Worm (Caenorhabditis elegans) whole organism, early embryonic: Measurements from ENCODE around the gene C08H9.18.

Experiments
- B0310.2 ChIP-seq: sonication (generic microtip); optimal IDR thresholded peaks from 2 replicates; lab custom pipeline; 2016; ENCODE audit warnings: mild to moderate bottlenecking, missing genetic modification characterization, missing compliant biosample characterization
- F13C5.2 ChIP-seq: sonication (generic microtip); optimal IDR thresholded peaks from 2 replicates; lab custom pipeline; 2017; ENCODE audit warnings: mild to moderate bottlenecking, missing genetic modification characterization, inconsistent platforms, missing compliant biosample characterization
- aly-1 ChIP-seq: sonication (generic microtip); optimal IDR thresholded peaks from 2 replicates; lab custom pipeline; 2016; ENCODE audit warnings: missing genetic modification characterization, missing compliant biosample characterization
- ama-1 ChIP-seq: fragments of 150-350 bp; optimal IDR thresholded peaks from 2 replicates; lab custom pipeline; 2014
- ceh-13 ChIP-seq: fragments of 200-800 bp; sonication (Bioruptor generic); optimal IDR thresholded peaks from 2 replicates; lab custom pipeline; 2018; ENCODE audit warnings: mild to moderate bottlenecking, missing genetic modification characterization, missing compliant biosample characterization
- ceh-36 ChIP-seq: sonication (generic microtip); optimal IDR thresholded peaks from 2 replicates; lab custom pipeline; 2016; ENCODE audit warnings: missing genetic modification characterization, inconsistent platforms, missing compliant biosample characterization
- ets-7 ChIP-seq: sonication (generic microtip); optimal IDR thresholded peaks from 2 replicates; lab custom pipeline; 2016; ENCODE audit warnings: missing genotype, missing genetic modification characterization, missing compliant biosample characterization
- flt-1 ChIP-seq: fragments of 200-800 bp; sonication (Bioruptor generic); IDR thresholded peaks from 2 replicates; pipeline ENCODE4 v1.3.6; 2022; ENCODE audit warnings: missing genetic modification characterization, missing compliant biosample characterization
- hmbx-1 ChIP-seq: sonication (generic microtip); optimal IDR thresholded peaks from 2 replicates; lab custom pipeline; 2016; ENCODE audit warnings: mild to moderate bottlenecking, missing genetic modification characterization, missing compliant biosample characterization
- hmg-4 ChIP-seq: fragments of 200-800 bp; sonication (Bioruptor generic); optimal IDR thresholded peaks from 2 replicates; lab custom pipeline; 2018; ENCODE audit warnings: mild to moderate bottlenecking, missing genetic modification characterization, missing compliant biosample characterization
- hnd-1 ChIP-seq: sonication (generic microtip); optimal IDR thresholded peaks from 2 replicates; lab custom pipeline; 2016; ENCODE audit warnings: missing genetic modification characterization, missing compliant biosample characterization
- pes-1 ChIP-seq: fragments of 200-800 bp; sonication (Bioruptor generic); IDR thresholded peaks from 2 replicates; pipeline ENCODE4 v1.3.6; 2022; ENCODE audit warnings: missing genetic modification reagents, missing genetic modification characterization, missing compliant biosample characterization
- scrt-1 ChIP-seq: fragments of 200-800 bp; sonication (Bioruptor generic); IDR thresholded peaks from 2 replicates; pipeline ENCODE4 v1.3.6; 2022; ENCODE audit warnings: missing genetic modification characterization, missing compliant biosample characterization
- sea-1 ChIP-seq: fragments of 200-800 bp; sonication (Bioruptor generic); conservative IDR thresholded peaks from 2 replicates; pipeline ENCODE4 v1.3.6; 2022; ENCODE audit warnings: missing genetic modification characterization, missing compliant biosample characterization
- tbx-11 ChIP-seq: fragments of 200-800 bp; sonication (Bioruptor generic); IDR thresholded peaks from 2 replicates; pipeline ENCODE4 v1.3.6; 2022; ENCODE audit warnings: missing genetic modification characterization, missing compliant biosample characterization
- tbx-37 ChIP-seq: fragments of 200-800 bp; sonication (Bioruptor generic); conservative IDR thresholded peaks from 2 replicates; pipeline ENCODE4 v1.3.6; 2022; ENCODE audit warnings: missing genetic modification reagents, missing genetic modification characterization, missing compliant biosample characterization
- tra-4 ChIP-seq: sonication (generic microtip); optimal IDR thresholded peaks from 2 replicates; lab custom pipeline; 2017; ENCODE audit warnings: missing genetic modification characterization, missing compliant biosample characterization

C08H9.18 gene

ce11 chrII:9862147-9862546 lies at the start of gene C08H9.18:
TSS of gene C08H9.18 (minus strand) at chrII:9862247.
- TF ChIP-seq ceh-13 (GFP tag; lab: Kevin White, UChicago) (no peak), ceh-36 (tag; lab: Kevin White, UChicago) (no peak)

- TF ChIP-seq tra-4, result no peak
- TF ChIP-seq sea-1 (GFP tag; lab: Robert Waterston, UW), result no peak
- TF ChIP-seq hmbx-1 (tag; lab: Kevin White, UChicago), result no peak
- TF ChIP-seq tbx-11, result no peak
- TF ChIP-seq ceh-36 (tag; lab: Kevin White, UChicago), result no peak
- TF ChIP-seq ceh-13 (GFP tag; lab: Kevin White, UChicago), result no peak
- TF ChIP-seq F13C5.2 (tag; lab: Kevin White, UChicago), result no peak
- TF ChIP-seq hmg-4 (GFP tag; lab: Kevin White, UChicago), result no peak
- no peak for TF ChIP-seq pes-1 (GFP tag; lab: Robert Waterston, UW)
- no peak for TF ChIP-seq tbx-37
- no peak for TF ChIP-seq scrt-1 (GFP tag; lab: Robert Waterston, UW)
- no peak for TF ChIP-seq flt-1
Measured at ce11 chrII:9904459-9904858, 42.4 kb upstream of the C08H9.18 start.

- no peak for TF ChIP-seq ceh-13 (GFP tag; lab: Kevin White, UChicago)
- no peak for TF ChIP-seq ets-7
- no peak for TF ChIP-seq hnd-1 (tag; lab: Kevin White, UChicago)
- TF ChIP-seq F13C5.2 (tag; lab: Kevin White, UChicago), result no peak
- TF ChIP-seq sea-1 (GFP tag; lab: Robert Waterston, UW), result no peak
- TF ChIP-seq ama-1, result no peak
- no peak for TF ChIP-seq B0310.2 (tag; lab: Kevin White, UChicago)
- no peak for TF ChIP-seq ceh-36 (tag; lab: Kevin White, UChicago)
- TF ChIP-seq tbx-37, result no peak
- TF ChIP-seq tbx-11, result no peak
- no peak for TF ChIP-seq aly-1 (tag; lab: Kevin White, UChicago)
- TF ChIP-seq hmg-4 (GFP tag; lab: Kevin White, UChicago), result no peak
- no peak for TF ChIP-seq pes-1 (GFP tag; lab: Robert Waterston, UW)
- TF ChIP-seq tra-4, result no peak
- no peak for TF ChIP-seq flt-1
- no peak for TF ChIP-seq scrt-1 (GFP tag; lab: Robert Waterston, UW)
- TF ChIP-seq hmbx-1 (tag; lab: Kevin White, UChicago), result no peak
Measured at ce11 chrII:9900276-9900675, 38.2 kb upstream of the C08H9.18 start, which contains the start of gene unc-4. TSS of gene unc-4 (minus strand) at chrII:9900376.

ce11 chrII:9898744-9899143 lies 36.7 kb upstream of the C08H9.18 start:
- TF ChIP-seq tbx-37, result no peak
- no peak for TF ChIP-seq sea-1 (GFP tag; lab: Robert Waterston, UW)
- no peak for TF ChIP-seq scrt-1 (GFP tag; lab: Robert Waterston, UW)

- TF ChIP-seq pes-1 (GFP tag; lab: Robert Waterston, UW) (no peak), hmg-4 (GFP tag; lab: Kevin White, UChicago) (no peak), sea-1 (GFP tag; lab: Robert Waterston, UW) (no peak), scrt-1 (GFP tag; lab: Robert Waterston, UW) (no peak), ceh-36 (tag; lab: Kevin White, UChicago) (no peak), F13C5.2 (tag; lab: Kevin White, UChicago) (no peak), ama-1 (no peak), tra-4 (no peak), hmbx-1 (tag; lab: Kevin White, UChicago) (no peak), hnd-1 (tag; lab: Kevin White, UChicago) (no peak), tbx-37 (no peak)
Measured at ce11 chrII:9895173-9895572, 33.1 kb upstream of the C08H9.18 start.

ce11 chrII:9894435-9894834 lies 32.4 kb upstream of the C08H9.18 start, which contains the start of gene F26C11.1:
TSS of gene F26C11.1 (plus strand) at chrII:9894735.
- TF ChIP-seq pes-1 (GFP tag; lab: Robert Waterston, UW) (no peak), aly-1 (tag; lab: Kevin White, UChicago) (no peak), hmg-4 (GFP tag; lab: Kevin White, UChicago) (no peak)

- TF ChIP-seq ceh-36 (tag; lab: Kevin White, UChicago), result no peak
- no peak for TF ChIP-seq B0310.2 (tag; lab: Kevin White, UChicago)
- TF ChIP-seq hmbx-1 (tag; lab: Kevin White, UChicago), result no peak
- no peak for TF ChIP-seq hnd-1 (tag; lab: Kevin White, UChicago)
- TF ChIP-seq tra-4, result no peak
- TF ChIP-seq hmg-4 (GFP tag; lab: Kevin White, UChicago), result no peak
- no peak for TF ChIP-seq scrt-1 (GFP tag; lab: Robert Waterston, UW)
- no peak for TF ChIP-seq tbx-37
- no peak for TF ChIP-seq ets-7
- TF ChIP-seq ama-1, result no peak
- TF ChIP-seq pes-1 (GFP tag; lab: Robert Waterston, UW), result no peak
- no peak for TF ChIP-seq sea-1 (GFP tag; lab: Robert Waterston, UW)
- TF ChIP-seq tbx-11, result no peak
- TF ChIP-seq F13C5.2 (tag; lab: Kevin White, UChicago), result no peak
- TF ChIP-seq aly-1 (tag; lab: Kevin White, UChicago), result no peak
Measured at ce11 chrII:9892409-9892808, 30.4 kb upstream of the C08H9.18 start, which contains the start of gene C08H9.16. TSS of gene C08H9.16 (plus strand) at chrII:9892778.

ce11 chrII:9891823-9892222 lies 29.8 kb upstream of the C08H9.18 start:
- no peak for TF ChIP-seq ets-7
- no peak for TF ChIP-seq flt-1
- no peak for TF ChIP-seq hnd-1 (tag; lab: Kevin White, UChicago)
- TF ChIP-seq ceh-13 (GFP tag; lab: Kevin White, UChicago), result no peak
- TF ChIP-seq aly-1 (tag; lab: Kevin White, UChicago), result no peak
- no peak for TF ChIP-seq ceh-36 (tag; lab: Kevin White, UChicago)
- no peak for TF ChIP-seq F13C5.2 (tag; lab: Kevin White, UChicago)
- TF ChIP-seq scrt-1 (GFP tag; lab: Robert Waterston, UW), result no peak
- no peak for TF ChIP-seq hmg-4 (GFP tag; lab: Kevin White, UChicago)
- no peak for TF ChIP-seq hmbx-1 (tag; lab: Kevin White, UChicago)
- TF ChIP-seq pes-1 (GFP tag; lab: Robert Waterston, UW), result no peak
- no peak for TF ChIP-seq ama-1
